Worm (Caenorhabditis elegans) whole organism, midembryonic: ENCODE results near the gene gei-14.

Source experiments
- T22C8.4 ChIP-seq: fragments of 200-800 bp; sonication (Bioruptor generic); IDR thresholded peaks from 2 replicates; pipeline ENCODE4 v1.3.6; 2022; ENCODE audit warnings: missing genetic modification characterization, missing compliant biosample characterization
- cog-1 ChIP-seq: sonication (generic microtip); optimal IDR thresholded peaks from 2 replicates; lab custom pipeline; 2016; ENCODE audit warnings: missing genetic modification characterization, missing compliant biosample characterization
- flt-1 ChIP-seq: fragments of 200-800 bp; sonication (Bioruptor generic); IDR thresholded peaks from 2 replicates; pipeline ENCODE4 v1.3.6; 2022; ENCODE audit warnings: missing genetic modification characterization, missing compliant biosample characterization
- ref-1 ChIP-seq: fragments of 200-800 bp; sonication (Bioruptor generic); conservative IDR thresholded peaks from 2 replicates; pipeline ENCODE4 v1.3.6; 2022; ENCODE audit warnings: missing genetic modification reagents, missing genetic modification characterization, missing compliant biosample characterization
- tab-1 ChIP-seq: fragments of 200-800 bp; sonication (Bioruptor generic); IDR thresholded peaks from 2 replicates; pipeline ENCODE4 v1.3.6; 2022; ENCODE audit warnings: missing genetic modification characterization, missing compliant biosample characterization
- ztf-23 ChIP-seq: fragments of 200-800 bp; sonication (Bioruptor generic); IDR thresholded peaks from 2 replicates; pipeline ENCODE4 v1.3.6; 2022; ENCODE audit warnings: missing genetic modification reagents, missing genetic modification characterization, missing compliant biosample characterization
- ztf-29 ChIP-seq: fragments of 200-800 bp; sonication (Bioruptor generic); IDR thresholded peaks from 2 replicates; pipeline ENCODE4 v1.3.6; 2022; ENCODE audit warnings: missing genetic modification reagents, missing genetic modification characterization, missing compliant biosample characterization

DNA sequence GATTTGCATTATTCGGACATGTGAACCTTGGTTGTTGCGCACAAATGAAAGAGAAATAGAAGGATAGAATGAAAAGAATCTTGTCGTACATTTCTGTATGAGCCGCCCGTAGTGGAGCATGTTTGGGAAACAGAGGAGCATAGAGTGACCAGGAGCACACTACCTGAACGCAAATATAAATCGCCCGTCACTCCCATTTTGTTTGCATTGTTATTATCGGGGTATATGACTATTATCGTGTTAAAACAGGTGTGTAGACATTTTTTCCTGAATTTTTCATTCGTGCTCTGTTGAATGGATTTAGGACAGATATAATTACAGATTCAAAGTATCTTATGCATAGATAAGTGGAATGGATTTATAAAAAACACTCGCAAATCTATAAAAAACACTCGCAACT is 6.7 kb downstream of the gei-14 start, which contains the start of gene K01C8.2:
- TF ChIP-seq ztf-23 (GFP tag; lab: Robert Waterston, UW) = no peak
- no peak for TF ChIP-seq T22C8.4 (GFP tag; lab: Robert Waterston, UW)
- no peak for TF ChIP-seq ztf-29 (GFP tag; lab: Robert Waterston, UW)
- TF ChIP-seq cog-1 (tag; lab: Kevin White, UChicago) = no peak
- no peak for TF ChIP-seq flt-1 (GFP tag; lab: Robert Waterston, UW)
- TF ChIP-seq tab-1 (GFP tag; lab: Robert Waterston, UW) = no peak
- TF ChIP-seq ref-1 = no peak
